Worm (Caenorhabditis elegans): Measurements from ENCODE around the gene ncs-1.

DNA sequence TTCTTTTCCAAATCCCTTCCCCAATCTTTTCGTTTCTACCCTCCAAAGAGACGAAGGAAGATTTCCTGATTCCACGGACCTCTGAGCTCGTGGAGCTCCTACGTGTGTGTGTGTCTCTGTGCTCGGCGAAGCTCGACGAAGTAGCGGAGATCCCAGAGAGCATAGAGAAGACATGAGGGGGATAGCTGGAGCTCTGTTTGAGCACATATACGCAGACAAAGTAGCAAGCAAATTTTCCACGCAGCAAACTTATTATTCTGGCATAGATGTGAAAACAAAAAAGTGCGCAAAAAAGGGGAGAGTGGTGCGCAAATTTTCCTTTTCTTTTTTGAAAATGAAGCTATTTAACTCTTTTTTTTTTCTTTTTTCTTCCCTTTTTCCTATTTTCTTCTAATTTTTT is 30.2 kb downstream of the ncs-1 start:
- no peak for TF ChIP-seq unc-39 (tag; optimal IDR thresholded peaks at IDR 0.05)
- no peak for TF ChIP-seq pha-4 (tag; optimal IDR thresholded peaks at IDR 0.05)
- no peak for TF ChIP-seq nhr-76 (tag; optimal IDR thresholded peaks at IDR 0.05)
- TF ChIP-seq nhr-28 (tag; optimal IDR thresholded peaks at IDR 0.05), result no peak

All from whole organism, mixed stage, embryonic.